Worm (Caenorhabditis elegans): Measurements from ENCODE around the gene C10F3.7.

C10F3.7 gene

DNA sequence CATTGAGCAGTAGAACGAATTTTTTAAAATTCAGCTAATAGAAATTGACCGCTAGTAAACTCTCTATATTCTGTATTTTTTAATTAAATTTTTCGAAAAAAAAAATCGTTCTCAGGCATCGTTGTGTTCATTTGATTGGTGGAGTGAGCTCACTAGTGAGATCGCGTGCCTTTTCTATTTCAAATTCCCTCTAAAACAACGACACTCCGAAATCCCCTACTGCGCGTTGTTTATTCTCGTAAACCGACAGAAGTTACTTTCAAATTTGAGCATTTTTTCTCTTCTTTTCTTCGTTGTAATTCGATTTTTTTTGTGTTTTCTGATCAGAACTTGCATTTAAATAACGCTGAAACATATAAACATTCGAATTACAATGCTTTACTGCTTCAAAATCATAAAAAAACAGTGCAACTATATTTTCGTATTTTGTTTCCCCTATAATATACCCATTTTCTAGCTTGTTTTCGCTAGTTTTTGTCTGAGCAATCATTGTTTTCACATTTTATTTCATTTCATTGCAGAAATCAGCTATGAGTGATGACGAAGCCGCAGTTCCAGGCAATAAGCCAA is 47.1 kb downstream of the C10F3.7 start, which contains the start of gene syf-3 (continued):
- TF ChIP-seq ztf-7 (tag; optimal IDR thresholded peaks at IDR 0.05): peak; percentile 22
- no peak for TF ChIP-seq zag-1 (tag; optimal IDR thresholded peaks at IDR 0.05)
- no peak for TF ChIP-seq T26A8.4 (GFP tag; IDR thresholded peaks at IDR 0.05)
- peak; percentile 4 for TF ChIP-seq nhr-6 (tag; optimal IDR thresholded peaks at IDR 0.05)
- no peak for TF ChIP-seq mxl-3 (GFP tag; optimal IDR thresholded peaks at IDR 0.05)
- TF ChIP-seq spr-3 (GFP tag; optimal IDR thresholded peaks at IDR 0.05): no peak
- no peak for TF ChIP-seq daf-12 (tag; optimal IDR thresholded peaks at IDR 0.05)
- TF ChIP-seq unc-62 (GFP tag; optimal IDR thresholded peaks at IDR 0.05 in 1 of 2): peak in 1 of 2 experiments; percentile 64
- TF ChIP-seq unc-62 (tag; optimal IDR thresholded peaks at IDR 0.05): no peak
- TF ChIP-seq pqm-1 (tag; optimal IDR thresholded peaks at IDR 0.05): no peak
- no peak for TF ChIP-seq nhr-10 (tag; optimal IDR thresholded peaks at IDR 0.05)
- no peak for TF ChIP-seq daf-16 (GFP tag; optimal IDR thresholded peaks at IDR 0.05)
- TF ChIP-seq daf-16 (tag; optimal IDR thresholded peaks at IDR 0.05): no peak
- no peak for TF ChIP-seq ZK337.2 (GFP tag; IDR thresholded peaks at IDR 0.05)
- TF ChIP-seq duxl-1 (tag; optimal IDR thresholded peaks at IDR 0.05; ENCODE audit: poor library complexity): no peak
- no peak for TF ChIP-seq nhr-11 (tag; optimal IDR thresholded peaks at IDR 0.05)
- no peak for TF ChIP-seq sdz-12 (GFP tag; optimal IDR thresholded peaks at IDR 0.05)
- TF ChIP-seq pha-4 (GFP tag; IDR thresholded peaks at IDR 0.05): no peak
- TF ChIP-seq pha-4 (tag; optimal IDR thresholded peaks at IDR 0.05): no peak
- no peak for TF ChIP-seq cey-2 (tag; optimal IDR thresholded peaks at IDR 0.05; ENCODE audit: borderline replicate concordance, insufficient read depth)
- TF ChIP-seq dmd-6 (GFP tag; IDR thresholded peaks at IDR 0.05): no peak
- TF ChIP-seq mes-2 (tag; optimal IDR thresholded peaks at IDR 0.05; ENCODE audit: poor library complexity, severe bottlenecking): peak; percentile 69
- TF ChIP-seq zfp-2 (tag; optimal IDR thresholded peaks at IDR 0.05): no peak
- peak; percentile 97 for TF ChIP-seq Y48G9A.11 (GFP tag; IDR thresholded peaks at IDR 0.05)
- no peak for TF ChIP-seq fkh-10 (GFP tag; optimal IDR thresholded peaks at IDR 0.05)
- TF ChIP-seq zfp-3 (GFP tag; conservative IDR thresholded peaks at IDR 0.05): no peak
- no peak for TF ChIP-seq php-3 (GFP tag; IDR thresholded peaks at IDR 0.05)

DNA sequence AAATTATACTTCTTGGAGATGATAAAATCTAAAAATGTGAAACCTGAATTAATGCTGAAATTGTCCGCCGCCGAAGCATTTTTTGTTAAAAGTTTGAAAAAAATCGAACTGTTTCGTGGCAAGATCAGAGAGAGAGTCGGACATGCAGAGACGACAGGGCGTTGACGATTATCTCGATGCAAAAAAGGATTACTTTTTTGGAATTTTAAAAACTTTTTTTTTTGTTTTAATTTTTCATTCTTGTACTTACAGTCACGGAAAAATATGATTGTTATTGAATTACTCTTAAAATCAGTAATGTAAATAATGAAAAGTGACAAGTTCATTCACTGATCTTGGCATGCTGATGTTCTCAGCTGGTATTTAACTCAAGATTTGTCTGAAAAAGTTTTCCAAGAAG is 50.0 kb downstream of the C10F3.7 start, which contains the start of the genes M03F8.5 and M03F8.7:
Gene M03F8.5 (minus strand): TSS at position 101 of the 400 bp plus-strand sequence.
Gene M03F8.7 (plus strand): TSS at position 249 of the 400 bp plus-strand sequence.
- TF ChIP-seq nhr-102 (tag; optimal IDR thresholded peaks at IDR 0.05) (no peak), daf-19 (GFP tag; conservative IDR thresholded peaks at IDR 0.05) (no peak), spr-3 (GFP tag; optimal IDR thresholded peaks at IDR 0.05) (no peak), dmd-9 (GFP tag; IDR thresholded peaks at IDR 0.05) (no peak)

All from whole organism, L4 larva.